Worm (Caenorhabditis elegans) whole organism, L3 larva: ENCODE measurements around the gene szy-4.

Source experiments
- R02D3.7 ChIP-seq: fragments of 150-350 bp; optimal IDR thresholded peaks from 2 replicates; lab custom pipeline; 2014; ENCODE audit warnings: missing biosample characterization, missing genetic modification characterization
- elt-1 ChIP-seq: fragments of 150-350 bp; optimal IDR thresholded peaks from 2 replicates; lab custom pipeline; 2014; ENCODE audit warnings: missing biosample characterization, missing genetic modification characterization
- nhr-11 ChIP-seq: fragments of 150-350 bp; optimal IDR thresholded peaks from 2 replicates; lab custom pipeline; 2014; ENCODE audit warnings: missing biosample characterization, missing genetic modification characterization
- nhr-77 ChIP-seq: fragments of 150-350 bp; optimal IDR thresholded peaks from 2 replicates; lab custom pipeline; 2014; ENCODE audit warnings: missing biosample characterization, missing genetic modification characterization
- pha-4 ChIP-seq: fragments of 150-350 bp; optimal IDR thresholded peaks from 2 replicates; lab custom pipeline; 2014; ENCODE audit warnings: missing biosample characterization, missing genetic modification reagents, missing genetic modification characterization
- snpc-4 ChIP-seq: fragments of 150-350 bp; optimal IDR thresholded peaks from 2 replicates; lab custom pipeline; 2014; ENCODE audit warnings: missing biosample characterization, missing genetic modification characterization
- tbx-2 ChIP-seq: sonication (generic microtip); optimal IDR thresholded peaks from 2 replicates; lab custom pipeline; 2016; ENCODE audit warnings: mild to moderate bottlenecking, missing genetic modification characterization, missing compliant biosample characterization
- unc-39 ChIP-seq: sonication (generic microtip); optimal IDR thresholded peaks from 4 replicates; lab custom pipeline; 2017; ENCODE audit warnings: missing biosample characterization, missing genetic modification characterization
- unc-62 ChIP-seq: fragments of 150-350 bp; sonication (generic microtip); optimal IDR thresholded peaks from 4 replicates; lab custom pipeline; 2014; ENCODE audit warnings: missing biosample characterization, missing genetic modification reagents, missing genetic modification characterization
- zag-1 ChIP-seq: fragments of 150-350 bp; optimal IDR thresholded peaks from 2 replicates; lab custom pipeline; 2014; ENCODE audit warnings: missing biosample characterization, missing genetic modification characterization

DNA sequence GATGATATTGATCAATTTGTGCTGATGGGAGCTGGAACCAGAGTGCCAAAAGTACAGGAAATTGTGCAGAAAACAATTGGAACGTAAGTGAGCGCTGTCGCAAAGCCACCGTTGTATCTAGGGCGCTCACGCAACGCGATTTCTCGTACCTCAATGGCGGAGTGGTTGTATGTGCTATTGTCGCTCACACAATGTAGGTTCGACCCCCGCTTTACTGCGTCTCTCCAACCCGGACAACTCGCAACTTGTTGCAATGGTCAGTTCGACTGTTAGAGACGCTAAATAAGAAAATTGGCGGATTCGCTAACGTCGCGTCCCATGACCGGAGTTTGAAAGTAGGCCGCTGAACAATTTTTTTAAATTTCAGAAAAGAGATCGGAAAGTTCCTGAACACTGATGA, 50.0 kb downstream of the szy-4 start:
- TF ChIP-seq snpc-4 (tag; lab: Kevin White, UChicago) (no peak), unc-39 (tag; lab: Kevin White, UChicago) (no peak), R02D3.7 (tag; lab: Kevin White, UChicago) (no peak), pha-4 (peak; percentile 85), nhr-11 (tag; lab: Kevin White, UChicago) (no peak), tbx-2 (tag; lab: Kevin White, UChicago) (peak; percentile 19), nhr-77 (tag; lab: Kevin White, UChicago) (no peak), zag-1 (no peak), unc-62 (no peak), elt-1 (no peak)
